Worm (Caenorhabditis elegans): ENCODE results near the gene C34F11.2.

C34F11.2 gene

ce11 chrII:5187934-5188333 lies 24.1 kb upstream of the C34F11.2 start:
- peak; percentile 81 for TF ChIP-seq lin-38 (GFP tag; IDR thresholded peaks at IDR 0.05)
- peak; percentile 37 for TF ChIP-seq aha-1 (tag)
- no peak for TF ChIP-seq Y5F2A.4 (GFP tag; optimal IDR thresholded peaks at IDR 0.05)

- no peak for TF ChIP-seq aly-2 (tag; optimal IDR thresholded peaks at IDR 0.05)
- TF ChIP-seq F37D6.2 (tag; optimal IDR thresholded peaks at IDR 0.05) = no peak
- no peak for TF ChIP-seq R02D3.7 (tag; optimal IDR thresholded peaks at IDR 0.05)
- no peak for TF ChIP-seq Y105C5A.15 (GFP tag; IDR thresholded peaks at IDR 0.05)
- TF ChIP-seq egl-27 (tag; optimal IDR thresholded peaks at IDR 0.05) = no peak
- no peak for TF ChIP-seq lin-1 (GFP tag; IDR thresholded peaks at IDR 0.05)
- no peak for TF ChIP-seq sdz-12 (GFP tag; optimal IDR thresholded peaks at IDR 0.05)
- TF ChIP-seq lsy-2 (tag; optimal IDR thresholded peaks at IDR 0.05) = no peak
- no peak for TF ChIP-seq nhr-6 (tag; optimal IDR thresholded peaks at IDR 0.05)
- no peak for TF ChIP-seq F44E2.7 (GFP tag; IDR thresholded peaks at IDR 0.05)
- no peak for TF ChIP-seq arid-1 (GFP tag; conservative IDR thresholded peaks at IDR 0.05)
- TF ChIP-seq nhr-77 (tag; optimal IDR thresholded peaks at IDR 0.05) = peak; percentile 60
- no peak for TF ChIP-seq lin-13 (GFP tag; optimal IDR thresholded peaks at IDR 0.05)
- TF ChIP-seq unc-130 (GFP tag; optimal IDR thresholded peaks at IDR 0.05) = no peak
- no peak for TF ChIP-seq hlh-30 (tag; optimal IDR thresholded peaks at IDR 0.05; ENCODE audit: insufficient read depth)
- TF ChIP-seq ztf-11 (tag; optimal IDR thresholded peaks at IDR 0.05) = no peak
- TF ChIP-seq Y48G9A.11 (GFP tag; IDR thresholded peaks at IDR 0.05) = no peak
- TF ChIP-seq D1046.2 (GFP tag; IDR thresholded peaks at IDR 0.05) = no peak
- peak; percentile 65 for TF ChIP-seq dmd-6 (GFP tag; IDR thresholded peaks at IDR 0.05)
- TF ChIP-seq fos-1 (tag; optimal IDR thresholded peaks at IDR 0.05) = no peak
- no peak for TF ChIP-seq ZK546.5 (tag; optimal IDR thresholded peaks at IDR 0.05)
- TF ChIP-seq skn-1 (tag; optimal IDR thresholded peaks at IDR 0.05) = no peak
- TF ChIP-seq T26A8.4 (GFP tag; IDR thresholded peaks at IDR 0.05) = no peak
- no peak for TF ChIP-seq zip-2 (tag; optimal IDR thresholded peaks at IDR 0.05)
- TF ChIP-seq egl-43 (GFP tag; IDR thresholded peaks at IDR 0.05) = no peak
- no peak for TF ChIP-seq mdl-1 (tag; optimal IDR thresholded peaks at IDR 0.05)
- no peak for TF ChIP-seq ctbp-1 (GFP tag; IDR thresholded peaks at IDR 0.05)
- peak; percentile 40 for TF ChIP-seq aha-1 (tag)
- TF ChIP-seq nhr-102 (tag; optimal IDR thresholded peaks at IDR 0.05) = no peak
- no peak for TF ChIP-seq ama-1 (optimal IDR thresholded peaks at IDR 0.05)
- no peak for TF ChIP-seq lir-3 (tag; optimal IDR thresholded peaks at IDR 0.05)
- TF ChIP-seq spr-1 (tag; optimal IDR thresholded peaks at IDR 0.05) = no peak
- no peak for TF ChIP-seq nhr-111 (GFP tag; optimal IDR thresholded peaks at IDR 0.05)
- TF ChIP-seq madf-9 (GFP tag; conservative IDR thresholded peaks at IDR 0.05) = no peak
- TF ChIP-seq mxl-3 (GFP tag; optimal IDR thresholded peaks at IDR 0.05) = no peak
- TF ChIP-seq zag-1 (tag; optimal IDR thresholded peaks at IDR 0.05) = no peak
- no peak for TF ChIP-seq lin-38 (GFP tag; IDR thresholded peaks at IDR 0.05)
- no peak for TF ChIP-seq Y75B8A.6 (GFP tag; IDR thresholded peaks at IDR 0.05)
- no peak for TF ChIP-seq lin-29 (GFP tag; IDR thresholded peaks at IDR 0.05)
- no peak for TF ChIP-seq ZK337.2 (GFP tag; IDR thresholded peaks at IDR 0.05)
- peak; percentile 67 for TF ChIP-seq hlh-11 (tag; optimal IDR thresholded peaks at IDR 0.05)
- no peak for TF ChIP-seq set-16 (GFP tag; IDR thresholded peaks at IDR 0.05)
- TF ChIP-seq zfp-3 (GFP tag; conservative IDR thresholded peaks at IDR 0.05) = no peak
- no peak for TF ChIP-seq nhr-48 (tag; optimal IDR thresholded peaks at IDR 0.05)
- no peak for TF ChIP-seq snpc-4 (tag; optimal IDR thresholded peaks at IDR 0.05)
- no peak for TF ChIP-seq ces-1 (GFP tag; optimal IDR thresholded peaks at IDR 0.05)
- TF ChIP-seq hif-1 (tag; optimal IDR thresholded peaks at IDR 0.05) = no peak
- TF ChIP-seq ceh-82 (tag; optimal IDR thresholded peaks at IDR 0.05) = no peak
- TF ChIP-seq daf-8 (GFP tag; IDR thresholded peaks at IDR 0.05) = no peak
- TF ChIP-seq jun-1 (tag; optimal IDR thresholded peaks at IDR 0.05) = peak; percentile 18
- TF ChIP-seq madf-5 (GFP tag; IDR thresholded peaks at IDR 0.05) = no peak
These were observed 20.3 kb upstream of the C34F11.2 start for ce11 chrII:5191766-5192165.

Measured in whole organism, L4 larva.